Fruit fly (Drosophila melanogaster): ENCODE results near the gene pelo.
A peak's percentile ranks its signal among the peaks of the same experiment; 100 is the strongest.

pelo gene

DNA sequence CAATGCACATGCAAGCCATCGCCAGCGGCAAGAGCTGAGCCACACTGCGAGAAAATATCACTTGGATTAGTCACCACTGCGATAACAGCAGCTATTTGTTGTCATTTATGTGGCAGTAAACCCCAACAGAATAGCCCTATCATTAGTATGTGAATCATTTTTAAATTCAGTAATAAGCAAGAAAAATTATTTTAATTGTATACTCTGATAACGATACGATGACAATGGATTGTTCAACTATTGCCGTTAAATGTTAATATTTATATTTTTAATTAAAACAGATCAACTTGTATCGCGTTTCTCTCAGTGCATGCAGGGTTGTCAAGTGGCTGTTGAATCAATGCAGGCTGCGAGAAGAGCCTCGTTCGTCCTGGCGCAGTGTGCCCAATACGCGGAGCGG, 37.2 kb downstream of the pelo start (continued):
- TF ChIP-seq bab2 (GFP tag; optimal IDR thresholded peaks at IDR 0.05), result no peak
- TF ChIP-seq CG3065 (GFP tag; optimal IDR thresholded peaks at IDR 0.05), result no peak
- TF ChIP-seq pho (GFP tag; optimal IDR thresholded peaks at IDR 0.05), result no peak
- TF ChIP-seq chn (GFP tag; optimal IDR thresholded peaks at IDR 0.05), result no peak
- TF ChIP-seq wdn (GFP tag; IDR thresholded peaks at IDR 0.05), result no peak
- no peak for TF ChIP-seq zf30C (GFP tag; optimal IDR thresholded peaks at IDR 0.05)
- TF ChIP-seq CG34422 (GFP tag; IDR thresholded peaks at IDR 0.05), result no peak
- no peak for TF ChIP-seq twi (tag; optimal IDR thresholded peaks at IDR 0.05)
- no peak for TF ChIP-seq CG8290 (GFP tag; optimal IDR thresholded peaks at IDR 0.05)
- TF ChIP-seq CG8290 (tag; optimal IDR thresholded peaks at IDR 0.05), result no peak
- peak; percentile 27 for TF ChIP-seq grau (tag; optimal IDR thresholded peaks at IDR 0.05)
- TF ChIP-seq CG2712 (tag; optimal IDR thresholded peaks at IDR 0.05), result peak; percentile 18
- TF ChIP-seq luna (GFP tag; optimal IDR thresholded peaks at IDR 0.05), result no peak
- no peak for TF ChIP-seq Deaf1 (tag; optimal IDR thresholded peaks at IDR 0.05)
- TF ChIP-seq Dref (GFP tag; IDR thresholded peaks at IDR 0.05), result no peak
- no peak for TF ChIP-seq dati (GFP tag; IDR thresholded peaks at IDR 0.05)
- no peak for TF ChIP-seq CG18599 (GFP tag; optimal IDR thresholded peaks at IDR 0.05)
- TF ChIP-seq eve (GFP tag; optimal IDR thresholded peaks at IDR 0.05), result no peak
- no peak for TF ChIP-seq CG17361 (GFP tag; IDR thresholded peaks at IDR 0.05)
- no peak for TF ChIP-seq Mad (GFP tag; optimal IDR thresholded peaks at IDR 0.05)
- no peak for TF ChIP-seq Six4 (GFP tag; optimal IDR thresholded peaks at IDR 0.05)
- no peak for TF ChIP-seq CG17328 (GFP tag; IDR thresholded peaks at IDR 0.05)
- peak; percentile 3 for TF ChIP-seq Xbp1 (GFP tag; optimal IDR thresholded peaks at IDR 0.05)
- TF ChIP-seq CG4617 (GFP tag; optimal IDR thresholded peaks at IDR 0.05; ENCODE audit: borderline replicate concordance), result no peak
- TF ChIP-seq Xrp1 (GFP tag; IDR thresholded peaks at IDR 0.05), result peak; percentile 7; the same call in 1 of the 2 replicates
- TF ChIP-seq CG14014 (GFP tag; IDR thresholded peaks at IDR 0.05), result no peak
- TF ChIP-seq fd102C (GFP tag; optimal IDR thresholded peaks at IDR 0.05), result no peak
- TF ChIP-seq Ets97D (GFP tag; optimal IDR thresholded peaks at IDR 0.05), result no peak
- no peak for TF ChIP-seq CG31365 (tag; optimal IDR thresholded peaks at IDR 0.05)
- TF ChIP-seq CG10431 (GFP tag; optimal IDR thresholded peaks at IDR 0.05), result no peak
- TF ChIP-seq Usf (GFP tag; optimal IDR thresholded peaks at IDR 0.05), result no peak
- no peak for TF ChIP-seq prd (optimal IDR thresholded peaks at IDR 0.05)
- peak; percentile 13; the same call in 1 of the 3 replicates for TF ChIP-seq prd (GFP tag; IDR thresholded peaks at IDR 0.05)
- no peak for TF ChIP-seq CG7786 (GFP tag; optimal IDR thresholded peaks at IDR 0.05)
- TF ChIP-seq CG14965 (GFP tag; optimal IDR thresholded peaks at IDR 0.05; ENCODE audit: borderline replicate concordance), result no peak
- TF ChIP-seq HLH54F (GFP tag; optimal IDR thresholded peaks at IDR 0.05), result no peak
- TF ChIP-seq slp2 (GFP tag; optimal IDR thresholded peaks at IDR 0.05), result no peak
- no peak for TF ChIP-seq CG6683 (GFP tag; optimal IDR thresholded peaks at IDR 0.05)
- TF ChIP-seq chinmo (GFP tag; IDR thresholded peaks at IDR 0.05; ENCODE audit: partially characterized antibody), result no peak
- no peak for TF ChIP-seq CG2889 (GFP tag; IDR thresholded peaks at IDR 0.05)
- no peak for TF ChIP-seq CG42726 (GFP tag; IDR thresholded peaks at IDR 0.05; ENCODE audit: partially characterized antibody)
- TF ChIP-seq CG31224 (GFP tag; IDR thresholded peaks at IDR 0.05), result no peak
- TF ChIP-seq her (GFP tag; optimal IDR thresholded peaks at IDR 0.05), result no peak
- no peak for TF ChIP-seq repo (GFP tag; optimal IDR thresholded peaks at IDR 0.05)
- TF ChIP-seq peb (GFP tag; IDR thresholded peaks at IDR 0.05), result no peak
- no peak for TF ChIP-seq Dll (GFP tag; IDR thresholded peaks at IDR 0.05; ENCODE audit: partially characterized antibody)
- TF ChIP-seq CG7271 (tag; optimal IDR thresholded peaks at IDR 0.05), result no peak
- no peak for TF ChIP-seq dmrt11E (tag; optimal IDR thresholded peaks at IDR 0.05)
- no peak for TF ChIP-seq lola (GFP tag; optimal IDR thresholded peaks at IDR 0.05)
- no peak for TF ChIP-seq vvl (GFP tag; IDR thresholded peaks at IDR 0.05)
- no peak for TF ChIP-seq Awh (GFP tag; IDR thresholded peaks at IDR 0.05)
- no peak for TF ChIP-seq ci (GFP tag; IDR thresholded peaks at IDR 0.05)
- TF ChIP-seq fd64A (GFP tag; optimal IDR thresholded peaks at IDR 0.05), result no peak
